Worm (Caenorhabditis elegans): Measurements from ENCODE around the gene F11C1.10.

F11C1.10 gene

ce11 chrX:12990529-12991520, 13.9 kb downstream of the F11C1.10 start, which contains the start of the genes F11C1.1 and vwa-8:
TSS of gene F11C1.1 (minus strand) at chrX:12990579.
TSS of gene vwa-8 (plus strand) at chrX:12991470.
- TF ChIP-seq B0310.2 (tag; optimal IDR thresholded peaks at IDR 0.05), result no peak
- no peak for TF ChIP-seq ceh-36 (tag; optimal IDR thresholded peaks at IDR 0.05)
- TF ChIP-seq ceh-13 (GFP tag; optimal IDR thresholded peaks at IDR 0.05), result no peak
- no peak for TF ChIP-seq hmg-4 (GFP tag; optimal IDR thresholded peaks at IDR 0.05)
- no peak for TF ChIP-seq scrt-1 (GFP tag; IDR thresholded peaks at IDR 0.05)
- TF ChIP-seq tbx-37 (GFP tag; conservative IDR thresholded peaks at IDR 0.05), result no peak
- no peak for TF ChIP-seq hnd-1 (tag; optimal IDR thresholded peaks at IDR 0.05)
- TF ChIP-seq tbx-11 (GFP tag; IDR thresholded peaks at IDR 0.05), result no peak
- TF ChIP-seq pes-1 (GFP tag; IDR thresholded peaks at IDR 0.05), result no peak
- no peak for TF ChIP-seq aly-1 (tag; optimal IDR thresholded peaks at IDR 0.05)
- TF ChIP-seq hmbx-1 (tag; optimal IDR thresholded peaks at IDR 0.05), result no peak
- no peak for TF ChIP-seq ama-1 (optimal IDR thresholded peaks at IDR 0.05)
- no peak for TF ChIP-seq tra-4 (tag; optimal IDR thresholded peaks at IDR 0.05)
- no peak for TF ChIP-seq sea-1 (GFP tag; conservative IDR thresholded peaks at IDR 0.05)
- TF ChIP-seq F13C5.2 (tag; optimal IDR thresholded peaks at IDR 0.05), result no peak
- no peak for TF ChIP-seq ets-7 (tag; optimal IDR thresholded peaks at IDR 0.05)
- no peak for TF ChIP-seq flt-1 (GFP tag; IDR thresholded peaks at IDR 0.05)

- TF ChIP-seq hmbx-1 (tag; optimal IDR thresholded peaks at IDR 0.05) (no peak), tra-4 (tag; optimal IDR thresholded peaks at IDR 0.05) (no peak), flt-1 (GFP tag; IDR thresholded peaks at IDR 0.05) (no peak), scrt-1 (GFP tag; IDR thresholded peaks at IDR 0.05) (no peak), ama-1 (optimal IDR thresholded peaks at IDR 0.05) (no peak), F13C5.2 (tag; optimal IDR thresholded peaks at IDR 0.05) (no peak), hnd-1 (tag; optimal IDR thresholded peaks at IDR 0.05) (no peak), aly-1 (tag; optimal IDR thresholded peaks at IDR 0.05) (no peak), ets-7 (tag; optimal IDR thresholded peaks at IDR 0.05) (no peak), ceh-36 (tag; optimal IDR thresholded peaks at IDR 0.05) (no peak)
These were observed 19.3 kb downstream of the F11C1.10 start for ce11 chrX:12996161-12996560.

- TF ChIP-seq aly-1 (tag; optimal IDR thresholded peaks at IDR 0.05), result no peak
- no peak for TF ChIP-seq hnd-1 (tag; optimal IDR thresholded peaks at IDR 0.05)
- no peak for TF ChIP-seq scrt-1 (GFP tag; IDR thresholded peaks at IDR 0.05)
These were observed 22.7 kb downstream of the F11C1.10 start for ce11 chrX:12999567-12999966.

- TF ChIP-seq scrt-1 (GFP tag; IDR thresholded peaks at IDR 0.05), result no peak
- TF ChIP-seq aly-1 (tag; optimal IDR thresholded peaks at IDR 0.05), result no peak
- no peak for TF ChIP-seq hmg-4 (GFP tag; optimal IDR thresholded peaks at IDR 0.05)
- no peak for TF ChIP-seq ceh-36 (tag; optimal IDR thresholded peaks at IDR 0.05)
- TF ChIP-seq hmbx-1 (tag; optimal IDR thresholded peaks at IDR 0.05), result no peak
- no peak for TF ChIP-seq tra-4 (tag; optimal IDR thresholded peaks at IDR 0.05)
- no peak for TF ChIP-seq ets-7 (tag; optimal IDR thresholded peaks at IDR 0.05)
- no peak for TF ChIP-seq tbx-37 (GFP tag; conservative IDR thresholded peaks at IDR 0.05)
- TF ChIP-seq pes-1 (GFP tag; IDR thresholded peaks at IDR 0.05), result no peak
- no peak for TF ChIP-seq ceh-13 (GFP tag; optimal IDR thresholded peaks at IDR 0.05)
- no peak for TF ChIP-seq F13C5.2 (tag; optimal IDR thresholded peaks at IDR 0.05)
- no peak for TF ChIP-seq sea-1 (GFP tag; conservative IDR thresholded peaks at IDR 0.05)
- no peak for TF ChIP-seq B0310.2 (tag; optimal IDR thresholded peaks at IDR 0.05)
These were observed 24.0 kb downstream of the F11C1.10 start for ce11 chrX:13000837-13001236.

ce11 chrX:13002322-13002721, 25.4 kb downstream of the F11C1.10 start:
- no peak for TF ChIP-seq sea-1 (GFP tag; conservative IDR thresholded peaks at IDR 0.05)

ce11 chrX:13003092-13003491, 26.2 kb downstream of the F11C1.10 start:
- TF ChIP-seq ceh-36 (tag; optimal IDR thresholded peaks at IDR 0.05) (no peak), hmbx-1 (tag; optimal IDR thresholded peaks at IDR 0.05) (no peak), aly-1 (tag; optimal IDR thresholded peaks at IDR 0.05) (no peak), scrt-1 (GFP tag; IDR thresholded peaks at IDR 0.05) (no peak), B0310.2 (tag; optimal IDR thresholded peaks at IDR 0.05) (no peak), tbx-11 (GFP tag; IDR thresholded peaks at IDR 0.05) (no peak), tbx-37 (GFP tag; conservative IDR thresholded peaks at IDR 0.05) (no peak), hnd-1 (tag; optimal IDR thresholded peaks at IDR 0.05) (no peak)

ce11 chrX:13004491-13005093, 27.7 kb downstream of the F11C1.10 start:
- no peak for TF ChIP-seq F13C5.2 (tag; optimal IDR thresholded peaks at IDR 0.05)
- TF ChIP-seq sea-1 (GFP tag; conservative IDR thresholded peaks at IDR 0.05), result no peak
- no peak for TF ChIP-seq B0310.2 (tag; optimal IDR thresholded peaks at IDR 0.05)
- no peak for TF ChIP-seq hmg-4 (GFP tag; optimal IDR thresholded peaks at IDR 0.05)
- TF ChIP-seq scrt-1 (GFP tag; IDR thresholded peaks at IDR 0.05), result no peak
- no peak for TF ChIP-seq pes-1 (GFP tag; IDR thresholded peaks at IDR 0.05)
- TF ChIP-seq flt-1 (GFP tag; IDR thresholded peaks at IDR 0.05), result no peak
- no peak for TF ChIP-seq ets-7 (tag; optimal IDR thresholded peaks at IDR 0.05)
- no peak for TF ChIP-seq aly-1 (tag; optimal IDR thresholded peaks at IDR 0.05)
- TF ChIP-seq ceh-13 (GFP tag; optimal IDR thresholded peaks at IDR 0.05), result no peak
- no peak for TF ChIP-seq ceh-36 (tag; optimal IDR thresholded peaks at IDR 0.05)
- no peak for TF ChIP-seq tra-4 (tag; optimal IDR thresholded peaks at IDR 0.05)
- no peak for TF ChIP-seq hnd-1 (tag; optimal IDR thresholded peaks at IDR 0.05)
